Fruit fly (Drosophila melanogaster) whole organism, adult: Measurements from ENCODE around the gene CG9782.

ENCODE experiments used
- CG11617 ChIP-seq: fragments of 200-800 bp; sonication (Bioruptor generic); optimal IDR thresholded peaks from 2 replicates; lab custom pipeline; 2017; ENCODE audit warnings: mild to moderate bottlenecking, missing biosample characterization, missing genetic modification reagents, missing genetic modification characterization
- CG12768 ChIP-seq: fragments of 200-800 bp; sonication (Bioruptor generic); optimal IDR thresholded peaks from 2 replicates; lab custom pipeline; 2017; ENCODE audit warnings: missing biosample characterization, missing genetic modification characterization, mild to moderate bottlenecking, moderate library complexity, missing genetic modification reagents
- CG14711 ChIP-seq: fragments of 200-800 bp; sonication (Bioruptor generic); optimal IDR thresholded peaks from 2 replicates; lab custom pipeline; 2018; ENCODE audit warnings: missing biosample characterization, mild to moderate bottlenecking, missing genetic modification characterization, moderate library complexity
- CG1620 ChIP-seq: fragments of 200-800 bp; sonication (Bioruptor generic); optimal IDR thresholded peaks from 2 replicates; lab custom pipeline; 2016; ENCODE audit warnings: missing biosample characterization, missing genetic modification characterization
- CG33017 ChIP-seq: fragments of 200-800 bp; sonication (Bioruptor generic); optimal IDR thresholded peaks from 2 replicates; lab custom pipeline; 2018; ENCODE audit warnings: missing biosample characterization, mild to moderate bottlenecking, missing genetic modification characterization, moderate library complexity
- CG5204 ChIP-seq: fragments of 200-800 bp; sonication (Bioruptor generic); optimal IDR thresholded peaks from 2 replicates; lab custom pipeline; 2016; ENCODE audit warnings: missing biosample characterization, missing genetic modification characterization
- CG7045 ChIP-seq: fragments of 200-800 bp; sonication (Bioruptor generic); optimal IDR thresholded peaks from 2 replicates; lab custom pipeline; 2017; ENCODE audit warnings: missing biosample characterization, mild to moderate bottlenecking, missing genetic modification characterization
- CG7101 ChIP-seq: fragments of 200-800 bp; sonication (Bioruptor generic); optimal IDR thresholded peaks from 2 replicates; lab custom pipeline; 2018; ENCODE audit warnings: missing biosample characterization, mild to moderate bottlenecking, missing genetic modification characterization, moderate library complexity
- Clk ChIP-seq: fragments of 200-800 bp; sonication (Bioruptor generic); optimal IDR thresholded peaks from 2 replicates; lab custom pipeline; 2017; ENCODE audit warnings: missing biosample characterization, missing genetic modification characterization
- Crg-1 ChIP-seq: fragments of 200-800 bp; sonication (Bioruptor generic); optimal IDR thresholded peaks from 2 replicates; lab custom pipeline; 2016; ENCODE audit warnings: missing biosample characterization, missing genetic modification characterization
- Hr96 ChIP-seq: fragments of 200-800 bp; sonication (Bioruptor generic); optimal IDR thresholded peaks from 2 replicates; lab custom pipeline; 2016; ENCODE audit warnings: missing biosample characterization, missing genetic modification characterization
- Mnt ChIP-seq: fragments of 200-800 bp; sonication (Bioruptor generic); optimal IDR thresholded peaks from 2 replicates; lab custom pipeline; 2016; ENCODE audit warnings: missing biosample characterization, mild to moderate bottlenecking, missing genetic modification characterization
- bab1 ChIP-seq: fragments of 200-800 bp; sonication (Bioruptor generic); optimal IDR thresholded peaks from 3 replicates; lab custom pipeline; 2019; ENCODE audit warnings: missing biosample characterization, mild to moderate bottlenecking, missing genetic modification characterization, moderate library complexity
- cic ChIP-seq: fragments of 200-800 bp; sonication (Bioruptor generic); optimal IDR thresholded peaks from 2 replicates; lab custom pipeline; 2017; ENCODE audit warnings: missing biosample characterization, mild to moderate bottlenecking, missing genetic modification characterization, moderate library complexity
- cnc ChIP-seq, 2 experiments: fragments of >200 bp; optimal IDR thresholded peaks; 2 replicates each; lab custom pipeline; 2017
- kay ChIP-seq: fragments of 200-800 bp; sonication (Bioruptor generic); peaks from one replicate; lab custom pipeline; 2016; ENCODE audit warnings: missing biosample characterization, missing genetic modification characterization, borderline replicate concordance
- ovo ChIP-seq: fragments of 200-800 bp; sonication (Bioruptor generic); optimal IDR thresholded peaks from 2 replicates; lab custom pipeline; 2016; ENCODE audit warnings: missing biosample characterization, missing genetic modification characterization
- pad ChIP-seq: fragments of 200-800 bp; sonication (Bioruptor generic); optimal IDR thresholded peaks from 3 replicates; lab custom pipeline; 2017; ENCODE audit warnings: missing biosample characterization, missing genetic modification characterization, mild to moderate bottlenecking, moderate library complexity, missing genetic modification reagents
- tj ChIP-seq: fragments of 200-800 bp; sonication (Bioruptor generic); optimal IDR thresholded peaks from 3 replicates; lab custom pipeline; 2017; ENCODE audit warnings: missing biosample characterization, mild to moderate bottlenecking, missing genetic modification characterization, moderate library complexity
- toe ChIP-seq: fragments of 200-800 bp; sonication (Bioruptor generic); optimal IDR thresholded peaks from 2 replicates; lab custom pipeline; 2016; ENCODE audit warnings: missing biosample characterization, missing genetic modification characterization

Gene CG9782

dm6 chrX:16621462-16621861, at the start of gene CG9782:
CG9782 (minus strand) TSS chrX:16621589.
- TF ChIP-seq CG7101 (tag; lab: Kevin White, UChicago) (no peak), CG1620 (GFP tag; lab: Kevin White, UChicago) (no peak), toe (GFP tag; lab: Kevin White, UChicago) (no peak), Crg-1 (GFP tag; lab: Kevin White, UChicago) (no peak), pad (no peak), cic (GFP tag; lab: Kevin White, UChicago) (no peak), cnc (optimal IDR thresholded peaks at IDR 0.05; lab: Kevin White, UChicago) (no peak)

dm6 chrX:16670691-16671481, 49.5 kb upstream of the CG9782 start:
- TF ChIP-seq CG14711 (tag; lab: Kevin White, UChicago): peak; percentile 39
- TF ChIP-seq Hr96 (GFP tag; lab: Kevin White, UChicago): no peak
- no peak for TF ChIP-seq CG7101 (tag; lab: Kevin White, UChicago)
- peak; percentile 9 for TF ChIP-seq pad
- no peak for TF ChIP-seq CG11617 (GFP tag; lab: Kevin White, UChicago)

dm6 chrX:16670262-16670661, 48.9 kb upstream of the CG9782 start:
- TF ChIP-seq CG14711 (tag; lab: Kevin White, UChicago) (no peak), tj (GFP tag; lab: Kevin White, UChicago) (no peak), kay (GFP tag; lab: Kevin White, UChicago) (peak; percentile 28), Clk (no peak), cic (GFP tag; lab: Kevin White, UChicago) (no peak)

- TF ChIP-seq toe (GFP tag; lab: Kevin White, UChicago) (no peak), bab1 (GFP tag; lab: Kevin White, UChicago) (no peak), tj (GFP tag; lab: Kevin White, UChicago) (no peak), cnc (optimal IDR thresholded peaks at IDR 0.05; lab: Kevin White, UChicago) (no peak), CG14711 (tag; lab: Kevin White, UChicago) (no peak)
Observed at dm6 chrX:16669849-16670248, 48.5 kb upstream of the CG9782 start.

dm6 chrX:16664405-16665064, 43.1 kb upstream of the CG9782 start, which contains the start of gene CG15865:
CG15865 (minus strand) TSS chrX:16664455.
- TF ChIP-seq Hr96 (GFP tag; lab: Kevin White, UChicago): peak; percentile 3
- TF ChIP-seq CG33017 (tag; lab: Kevin White, UChicago): no peak
- TF ChIP-seq CG11617 (GFP tag; lab: Kevin White, UChicago): no peak

dm6 chrX:16660632-16661031, 39.2 kb upstream of the CG9782 start:
- TF ChIP-seq CG7045: no peak
- no peak for TF ChIP-seq cnc (optimal IDR thresholded peaks at IDR 0.05; lab: Kevin White, UChicago)
- no peak for TF ChIP-seq kay (GFP tag; lab: Kevin White, UChicago)
- TF ChIP-seq Mnt (GFP tag; lab: Kevin White, UChicago): no peak
- no peak for TF ChIP-seq CG14711 (tag; lab: Kevin White, UChicago)
- TF ChIP-seq CG12768 (GFP tag; lab: Kevin White, UChicago): no peak
- no peak for TF ChIP-seq cic (GFP tag; lab: Kevin White, UChicago)
- no peak for TF ChIP-seq CG5204 (GFP tag; lab: Kevin White, UChicago)
- TF ChIP-seq CG1620 (GFP tag; lab: Kevin White, UChicago): no peak

DNA sequence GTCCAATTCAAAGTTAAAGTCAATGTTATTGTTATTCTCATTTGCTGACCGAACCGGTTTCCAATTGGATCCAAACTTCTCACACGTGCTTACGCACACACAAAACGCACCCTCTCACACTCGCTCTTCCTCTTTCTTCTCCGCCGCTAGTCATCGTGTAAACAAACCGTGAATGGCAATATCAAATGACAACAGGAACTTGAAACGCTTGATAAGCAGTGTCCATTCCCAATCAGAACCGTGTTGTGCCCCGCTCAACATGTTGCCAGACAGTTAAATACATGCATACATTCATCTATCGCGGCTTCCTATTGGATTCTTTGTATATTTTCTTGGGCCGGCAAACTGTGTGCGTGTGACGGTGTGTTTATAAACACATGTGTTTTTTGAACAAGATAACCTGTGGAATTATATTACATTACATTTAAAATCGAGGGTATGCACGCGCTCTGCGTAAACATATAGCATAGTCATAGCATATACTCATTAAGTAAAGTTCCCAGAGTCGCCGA, 34.4 kb upstream of the CG9782 start:
- TF ChIP-seq Clk: no peak
- TF ChIP-seq bab1 (GFP tag; lab: Kevin White, UChicago): peak; percentile 9
- TF ChIP-seq cic (GFP tag; lab: Kevin White, UChicago): peak; percentile 98
- peak; percentile 4 for TF ChIP-seq CG7101 (tag; lab: Kevin White, UChicago)
- TF ChIP-seq CG7045: no peak
- TF ChIP-seq Hr96 (GFP tag; lab: Kevin White, UChicago): no peak
- no peak for TF ChIP-seq Crg-1 (GFP tag; lab: Kevin White, UChicago)
- TF ChIP-seq CG5204 (GFP tag; lab: Kevin White, UChicago): no peak
- TF ChIP-seq cnc (optimal IDR thresholded peaks at IDR 0.05; lab: Kevin White, UChicago): peak; percentile 43 to 44
- peak; percentile 5 for TF ChIP-seq pad
- peak; percentile 96 for TF ChIP-seq Mnt (GFP tag; lab: Kevin White, UChicago)
- no peak for TF ChIP-seq kay (GFP tag; lab: Kevin White, UChicago)
- no peak for TF ChIP-seq CG33017 (tag; lab: Kevin White, UChicago)
- no peak for TF ChIP-seq toe (GFP tag; lab: Kevin White, UChicago)
- peak; percentile 82 for TF ChIP-seq tj (GFP tag; lab: Kevin White, UChicago)
- TF ChIP-seq ovo (GFP tag; lab: Kevin White, UChicago): peak; percentile 73
